Worm (Caenorhabditis elegans): Measurements from ENCODE around the gene rgr-1.

DNA sequence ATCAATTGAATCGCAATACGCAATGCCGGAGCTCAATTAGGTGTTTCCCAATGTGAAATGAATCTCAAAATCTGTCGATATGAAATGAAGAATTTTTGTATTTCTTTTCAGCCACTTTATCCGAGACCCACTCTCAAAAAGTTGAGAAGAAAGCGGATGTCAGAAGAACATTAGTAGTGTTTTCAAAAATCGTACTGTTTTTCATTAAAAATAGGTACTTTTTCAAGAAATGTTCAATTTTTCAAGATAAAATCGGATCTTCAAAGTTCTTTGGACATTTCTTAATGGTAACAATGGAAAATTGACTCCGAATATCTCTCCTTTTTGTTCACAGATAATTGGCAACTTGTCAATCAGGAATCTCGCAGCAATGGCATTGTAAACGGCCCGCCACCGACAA lies 32.3 kb upstream of the rgr-1 start, which contains the start of gene flp-25:
- no peak for TF ChIP-seq unc-86 (tag; optimal IDR thresholded peaks at IDR 0.05)
- no peak for TF ChIP-seq hlh-6 (tag; optimal IDR thresholded peaks at IDR 0.05)

Data from whole organism, late embryonic.